Worm (Caenorhabditis elegans): ENCODE measurements around the gene pqe-1.

ce11 chrIII:5268486-5268885 is 42.6 kb upstream of the pqe-1 start:
- TF ChIP-seq akir-1 (GFP tag; optimal IDR thresholded peaks at IDR 0.05) (no peak), ama-1 (optimal IDR thresholded peaks at IDR 0.05) (no peak), ama-1 (GFP tag; optimal IDR thresholded peaks at IDR 0.05) (no peak), F37B4.10 (GFP tag; IDR thresholded peaks at IDR 0.05) (no peak), ceh-40 (GFP tag; IDR thresholded peaks at IDR 0.05) (no peak)

Measured in whole organism, young adult.